Fruit fly (Drosophila melanogaster): Measurements from ENCODE around the gene CG2975.

CG2975 gene

dm6 chr2L:2872309-2872932 lies 32.5 kb downstream of the CG2975 start:
- TF ChIP-seq Sp1 (GFP tag; optimal IDR thresholded peaks at IDR 0.05) (no peak), usp (GFP tag; optimal IDR thresholded peaks at IDR 0.05) (no peak), pan (optimal IDR thresholded peaks at IDR 0.05) (no peak), GATAd (GFP tag; optimal IDR thresholded peaks at IDR 0.05) (no peak), sv (GFP tag; optimal IDR thresholded peaks at IDR 0.05) (no peak)

dm6 chr2L:2872968-2873728 lies 33.2 kb downstream of the CG2975 start:
- TF ChIP-seq Jra (GFP tag; optimal IDR thresholded peaks at IDR 0.05) (peak; percentile 82), usp (GFP tag; optimal IDR thresholded peaks at IDR 0.05) (no peak), HLH106 (tag; optimal IDR thresholded peaks at IDR 0.05) (peak; percentile 44), CrebA (GFP tag; optimal IDR thresholded peaks at IDR 0.05; ENCODE audit: borderline replicate concordance) (no peak), Abd-B (GFP tag; optimal IDR thresholded peaks at IDR 0.05) (no peak), CG9705 (GFP tag; optimal IDR thresholded peaks at IDR 0.05) (no peak), lola (GFP tag; optimal IDR thresholded peaks at IDR 0.05) (no peak), Hr78 (GFP tag; optimal IDR thresholded peaks at IDR 0.05) (no peak), brk (GFP tag; optimal IDR thresholded peaks at IDR 0.05) (no peak), GATAd (GFP tag; optimal IDR thresholded peaks at IDR 0.05) (no peak), dsf (GFP tag; optimal IDR thresholded peaks at IDR 0.05; ENCODE audit: borderline replicate concordance) (no peak), tai (GFP tag; optimal IDR thresholded peaks at IDR 0.05) (no peak), Rel (GFP tag; optimal IDR thresholded peaks at IDR 0.05) (no peak), Rel (tag; optimal IDR thresholded peaks at IDR 0.05) (no peak), Dfd (GFP tag; optimal IDR thresholded peaks at IDR 0.05) (no peak), psq (GFP tag; optimal IDR thresholded peaks at IDR 0.05) (peak; percentile 32), Myc (optimal IDR thresholded peaks at IDR 0.05) (no peak), sage (GFP tag; optimal IDR thresholded peaks at IDR 0.05) (no peak), fru (GFP tag; optimal IDR thresholded peaks at IDR 0.05) (peak; percentile 53), Mio (GFP tag; optimal IDR thresholded peaks at IDR 0.05) (no peak), br (GFP tag; optimal IDR thresholded peaks at IDR 0.05) (peak; percentile 66), Hnf4 (GFP tag; optimal IDR thresholded peaks at IDR 0.05) (peak; percentile 28), jim (GFP tag; optimal IDR thresholded peaks at IDR 0.05) (no peak), dl (GFP tag; optimal IDR thresholded peaks at IDR 0.05; ENCODE audit: insufficient read depth in 1 of 2, partially characterized antibody in 2 of 2) (no peak), CG32264 (GFP tag; optimal IDR thresholded peaks at IDR 0.05) (no peak), ey (GFP tag; optimal IDR thresholded peaks at IDR 0.05) (peak; percentile 33), Sp1 (GFP tag; optimal IDR thresholded peaks at IDR 0.05) (peak; percentile 45), N (GFP tag; optimal IDR thresholded peaks at IDR 0.05) (no peak), Vsx2 (GFP tag; optimal IDR thresholded peaks at IDR 0.05; ENCODE audit: partially characterized antibody) (no peak), sv (GFP tag; optimal IDR thresholded peaks at IDR 0.05) (peak; percentile 32), woc (GFP tag; optimal IDR thresholded peaks at IDR 0.05) (no peak), OdsH (GFP tag; optimal IDR thresholded peaks at IDR 0.05) (peak; percentile 46), rgr (GFP tag; optimal IDR thresholded peaks at IDR 0.05) (peak; percentile 32), pan (optimal IDR thresholded peaks at IDR 0.05) (no peak), h (GFP tag; optimal IDR thresholded peaks at IDR 0.05) (peak; percentile 60), Hr83 (GFP tag; optimal IDR thresholded peaks at IDR 0.05; ENCODE audit: poor library complexity, severe bottlenecking) (no peak), foxo (GFP tag; optimal IDR thresholded peaks at IDR 0.05) (peak in 1 of 2 experiments; percentile 77), Dif (GFP tag; optimal IDR thresholded peaks at IDR 0.05; ENCODE audit: partially characterized antibody) (no peak), dmrt93B (GFP tag; optimal IDR thresholded peaks at IDR 0.05) (peak; percentile 5)

Measured in whole organism, wandering third instar larva.